Fruit fly (Drosophila melanogaster) whole organism, embryonic: ENCODE data around the gene CG10802.

Source experiments
- Bgb ChIP-seq: fragments of 200-800 bp; sonication (Bioruptor generic); IDR thresholded peaks from 2 replicates; pipeline ENCODE4 v1.3.6; 2022; ENCODE audit warnings: missing biosample characterization, missing genetic modification characterization; ENCODE audit not compliant: partially characterized antibody
- Bteb2 ChIP-seq: fragments of 200-800 bp; sonication (Bioruptor generic); optimal IDR thresholded peaks from 2 replicates; lab custom pipeline; 2016; ENCODE audit warnings: missing biosample characterization, missing genetic modification characterization
- CG10147 ChIP-seq: fragments of 200-800 bp; sonication (Bioruptor generic); optimal IDR thresholded peaks from 2 replicates; lab custom pipeline; 2019; ENCODE audit warnings: missing biosample characterization, mild to moderate bottlenecking, missing genetic modification characterization, moderate library complexity
- CG10274 ChIP-seq: fragments of 200-800 bp; sonication (Bioruptor generic); optimal IDR thresholded peaks from 3 replicates; lab custom pipeline; 2017; ENCODE audit warnings: missing biosample characterization, mild to moderate bottlenecking, missing genetic modification characterization
- CG14965 ChIP-seq: fragments of 200-800 bp; sonication (Bioruptor generic); optimal IDR thresholded peaks from 2 replicates; lab custom pipeline; 2016; ENCODE audit warnings: missing biosample characterization, missing genetic modification characterization, borderline replicate concordance
- CG15011 ChIP-seq: fragments of 200-800 bp; sonication (Bioruptor generic); optimal IDR thresholded peaks from 3 replicates; lab custom pipeline; 2018; ENCODE audit warnings: missing biosample characterization, mild to moderate bottlenecking, missing genetic modification characterization
- CG1647 ChIP-seq: fragments of 200-800 bp; sonication (Bioruptor generic); optimal IDR thresholded peaks from 3 replicates; lab custom pipeline; 2016; ENCODE audit warnings: missing biosample characterization, missing genetic modification characterization
- CG17612 ChIP-seq: fragments of 200-800 bp; sonication (Bioruptor generic); IDR thresholded peaks from 2 replicates; pipeline ENCODE4 v1.3.6; 2022; ENCODE audit warnings: missing biosample characterization, missing genetic modification characterization
- CG3065 ChIP-seq: fragments of 200-800 bp; sonication (Bioruptor generic); optimal IDR thresholded peaks from 2 replicates; lab custom pipeline; 2016; ENCODE audit warnings: missing biosample characterization, missing genetic modification characterization
- CG32767 ChIP-seq: fragments of 200-800 bp; sonication (Bioruptor generic); IDR thresholded peaks from 2 replicates; pipeline ENCODE4 v1.3.6; 2022; ENCODE audit warnings: missing biosample characterization, missing genetic modification characterization
- CG3281 ChIP-seq: fragments of 200-800 bp; sonication (Bioruptor generic); optimal IDR thresholded peaks from 3 replicates; lab custom pipeline; 2017; ENCODE audit warnings: missing biosample characterization, mild to moderate bottlenecking, missing genetic modification characterization
- CG3847 ChIP-seq: fragments of 200-800 bp; sonication (Bioruptor generic); IDR thresholded peaks from 2 replicates; pipeline ENCODE4 v1.3.6; 2022; ENCODE audit warnings: missing biosample characterization, missing genetic modification characterization
- CG43689 ChIP-seq: fragments of 200-800 bp; sonication (Bioruptor generic); IDR thresholded peaks from 2 replicates; pipeline ENCODE4 v1.3.6; 2022; ENCODE audit warnings: missing biosample characterization, missing genetic modification characterization
- CG4424 ChIP-seq: fragments of 200-800 bp; sonication (Bioruptor generic); optimal IDR thresholded peaks from 3 replicates; lab custom pipeline; 2016; ENCODE audit warnings: missing biosample characterization, missing genetic modification characterization
- CG4820 ChIP-seq: fragments of 200-800 bp; sonication (Bioruptor generic); optimal IDR thresholded peaks from 3 replicates; lab custom pipeline; 2016; ENCODE audit warnings: missing biosample characterization, missing genetic modification characterization
- CG6175 ChIP-seq: fragments of 200-800 bp; sonication (Bioruptor generic); IDR thresholded peaks from 3 replicates; pipeline ENCODE4 v1.3.6; 2022; ENCODE audit warnings: missing biosample characterization, missing genetic modification characterization
- CG7786 ChIP-seq: fragments of 200-800 bp; sonication (Bioruptor generic); optimal IDR thresholded peaks from 2 replicates; lab custom pipeline; 2016; ENCODE audit warnings: missing biosample characterization, missing genetic modification characterization
- CG9876 ChIP-seq: fragments of 200-800 bp; sonication (Bioruptor generic); optimal IDR thresholded peaks from 2 replicates; lab custom pipeline; 2016; ENCODE audit warnings: missing biosample characterization, missing genetic modification characterization
- CHES-1-like ChIP-seq: fragments of 200-800 bp; sonication (Bioruptor generic); optimal IDR thresholded peaks from 2 replicates; lab custom pipeline; 2016; ENCODE audit warnings: missing biosample characterization, missing genetic modification characterization
- CoRest ChIP-seq: fragments of 200-800 bp; sonication (Bioruptor generic); optimal IDR thresholded peaks from 3 replicates; lab custom pipeline; 2018; ENCODE audit warnings: missing biosample characterization, mild to moderate bottlenecking, missing genetic modification characterization, moderate library complexity
- CrebB ChIP-seq: fragments of 200-800 bp; sonication (Bioruptor generic); optimal IDR thresholded peaks from 3 replicates; lab custom pipeline; 2018; ENCODE audit warnings: missing biosample characterization, mild to moderate bottlenecking, missing genetic modification characterization
- Doc2 ChIP-seq: fragments of 200-800 bp; sonication (Bioruptor generic); IDR thresholded peaks from 2 replicates; pipeline ENCODE4 v1.3.6; 2022; ENCODE audit warnings: missing biosample characterization, missing genetic modification characterization
- Doc3 ChIP-seq: fragments of 200-800 bp; sonication (Bioruptor generic); IDR thresholded peaks from 3 replicates; pipeline ENCODE4 v1.3.6; 2022; ENCODE audit warnings: missing biosample characterization, missing genetic modification characterization; ENCODE audit not compliant: partially characterized antibody
- Dref ChIP-seq: fragments of 200-800 bp; sonication (Bioruptor generic); IDR thresholded peaks from 2 replicates; pipeline ENCODE4 v1.3.6; 2022; ENCODE audit warnings: missing biosample characterization, missing genetic modification characterization
- HLH3B ChIP-seq: fragments of 200-800 bp; sonication (Bioruptor generic); IDR thresholded peaks from 2 replicates; pipeline ENCODE4 v1.3.6; 2022; ENCODE audit warnings: missing biosample characterization, missing genetic modification characterization
- HLHmδ ChIP-seq: fragments of 200-800 bp; sonication (Bioruptor generic); optimal IDR thresholded peaks from 2 replicates; lab custom pipeline; 2018; ENCODE audit warnings: missing biosample characterization, mild to moderate bottlenecking, missing genetic modification characterization, moderate library complexity
- Hand ChIP-seq: fragments of 200-800 bp; sonication (Bioruptor generic); optimal IDR thresholded peaks from 2 replicates; lab custom pipeline; 2017; ENCODE audit warnings: mild to moderate bottlenecking, missing biosample characterization, missing genetic modification reagents, missing genetic modification characterization
- Hr51 ChIP-seq, 2 experiments: fragments of 200-800 bp; sonication (Bioruptor generic); optimal IDR thresholded peaks; 2 replicates in 1 of 2; 3 replicates in 1 of 2; lab custom pipeline; 2016 to 2018; ENCODE audit warnings: missing biosample characterization in 2 of 2, missing genetic modification characterization in 2 of 2, mild to moderate bottlenecking in 1 of 2, moderate library complexity in 1 of 2
- Neu2 ChIP-seq: fragments of 200-800 bp; sonication (Bioruptor generic); optimal IDR thresholded peaks from 3 replicates; lab custom pipeline; 2016; ENCODE audit warnings: missing biosample characterization, missing genetic modification characterization, borderline replicate concordance
- Nf-YB ChIP-seq: fragments of 200-800 bp; sonication (Bioruptor generic); optimal IDR thresholded peaks from 3 replicates; lab custom pipeline; 2019; ENCODE audit warnings: missing biosample characterization, mild to moderate bottlenecking, missing genetic modification characterization, moderate library complexity
- Side ChIP-seq: fragments of 200-800 bp; sonication (Bioruptor generic); optimal IDR thresholded peaks from 2 replicates; lab custom pipeline; 2016; ENCODE audit warnings: missing biosample characterization, missing genetic modification characterization
- Six4 ChIP-seq: fragments of 200-800 bp; sonication (Bioruptor generic); optimal IDR thresholded peaks from 2 replicates; lab custom pipeline; 2016; ENCODE audit warnings: missing biosample characterization, missing genetic modification characterization
- Sox102F ChIP-seq: fragments of 200-800 bp; sonication (Bioruptor generic); optimal IDR thresholded peaks from 2 replicates; lab custom pipeline; 2018; ENCODE audit warnings: missing biosample characterization, mild to moderate bottlenecking, missing genetic modification characterization, moderate library complexity
- Vsx1 ChIP-seq: fragments of 200-800 bp; sonication (Bioruptor generic); optimal IDR thresholded peaks from 2 replicates; lab custom pipeline; 2017; ENCODE audit warnings: missing biosample characterization, mild to moderate bottlenecking, missing genetic modification characterization, missing genetic modification reagents
- Xrp1 ChIP-seq: fragments of 200-800 bp; sonication (Bioruptor generic); IDR thresholded peaks from 2 replicates; pipeline ENCODE4 v1.3.6; 2022; ENCODE audit warnings: missing biosample characterization, missing genetic modification characterization
- ab ChIP-seq: fragments of 200-800 bp; sonication (Bioruptor generic); optimal IDR thresholded peaks from 2 replicates; lab custom pipeline; 2016; ENCODE audit warnings: missing biosample characterization, missing genetic modification characterization
- bab2 ChIP-seq: fragments of 200-800 bp; sonication (Bioruptor generic); optimal IDR thresholded peaks from 2 replicates; lab custom pipeline; 2016; ENCODE audit warnings: missing biosample characterization, missing genetic modification characterization
- cad ChIP-seq: fragments of >200 bp; optimal IDR thresholded peaks from 2 replicates; lab custom pipeline; 2017; ENCODE audit warnings: missing biosample characterization, missing genetic modification characterization
- dati ChIP-seq: fragments of 200-800 bp; sonication (Bioruptor generic); IDR thresholded peaks from 2 replicates; pipeline ENCODE4 v1.3.6; 2022; ENCODE audit warnings: missing biosample characterization, missing genetic modification characterization
- dmrt99B ChIP-seq: fragments of 200-800 bp; sonication (Bioruptor generic); optimal IDR thresholded peaks from 2 replicates; lab custom pipeline; 2018; ENCODE audit warnings: missing biosample characterization, mild to moderate bottlenecking, missing genetic modification characterization, moderate library complexity
- fd3F ChIP-seq: fragments of 200-800 bp; sonication (Bioruptor generic); optimal IDR thresholded peaks from 2 replicates; lab custom pipeline; 2018; ENCODE audit warnings: missing biosample characterization, mild to moderate bottlenecking, missing genetic modification characterization, moderate library complexity
- grau ChIP-seq: fragments of 200-800 bp; optimal IDR thresholded peaks from 3 replicates; lab custom pipeline; 2019; ENCODE audit warnings: missing biosample characterization, mild to moderate bottlenecking, missing genetic modification characterization, moderate library complexity
- ind ChIP-seq: fragments of 200-800 bp; sonication (Bioruptor generic); optimal IDR thresholded peaks from 3 replicates; lab custom pipeline; 2016; ENCODE audit warnings: missing biosample characterization, missing genetic modification characterization
- mam ChIP-seq: fragments of 200-800 bp; sonication (Bioruptor generic); optimal IDR thresholded peaks from 3 replicates; lab custom pipeline; 2016; ENCODE audit warnings: missing biosample characterization, missing genetic modification characterization
- ranshi ChIP-seq: fragments of 200-800 bp; sonication (Bioruptor generic); IDR thresholded peaks from 2 replicates; pipeline ENCODE4 v1.3.6; 2022; ENCODE audit warnings: missing biosample characterization, missing genetic modification characterization
- repo ChIP-seq: fragments of 200-800 bp; sonication (Bioruptor generic); optimal IDR thresholded peaks from 2 replicates; lab custom pipeline; 2016; ENCODE audit warnings: missing biosample characterization, missing genetic modification characterization
- seq ChIP-seq: fragments of 200-800 bp; sonication (Bioruptor generic); IDR thresholded peaks from 2 replicates; pipeline ENCODE4 v1.3.6; 2022; ENCODE audit warnings: missing biosample characterization, missing genetic modification characterization
- slou ChIP-seq: fragments of 200-800 bp; sonication (Bioruptor generic); optimal IDR thresholded peaks from 3 replicates; lab custom pipeline; 2016; ENCODE audit warnings: missing biosample characterization, missing genetic modification characterization
- usp ChIP-seq: fragments of >200 bp; optimal IDR thresholded peaks from 2 replicates; lab custom pipeline; 2017; ENCODE audit warnings: missing biosample characterization, missing genetic modification characterization

The CG10802 gene

DNA sequence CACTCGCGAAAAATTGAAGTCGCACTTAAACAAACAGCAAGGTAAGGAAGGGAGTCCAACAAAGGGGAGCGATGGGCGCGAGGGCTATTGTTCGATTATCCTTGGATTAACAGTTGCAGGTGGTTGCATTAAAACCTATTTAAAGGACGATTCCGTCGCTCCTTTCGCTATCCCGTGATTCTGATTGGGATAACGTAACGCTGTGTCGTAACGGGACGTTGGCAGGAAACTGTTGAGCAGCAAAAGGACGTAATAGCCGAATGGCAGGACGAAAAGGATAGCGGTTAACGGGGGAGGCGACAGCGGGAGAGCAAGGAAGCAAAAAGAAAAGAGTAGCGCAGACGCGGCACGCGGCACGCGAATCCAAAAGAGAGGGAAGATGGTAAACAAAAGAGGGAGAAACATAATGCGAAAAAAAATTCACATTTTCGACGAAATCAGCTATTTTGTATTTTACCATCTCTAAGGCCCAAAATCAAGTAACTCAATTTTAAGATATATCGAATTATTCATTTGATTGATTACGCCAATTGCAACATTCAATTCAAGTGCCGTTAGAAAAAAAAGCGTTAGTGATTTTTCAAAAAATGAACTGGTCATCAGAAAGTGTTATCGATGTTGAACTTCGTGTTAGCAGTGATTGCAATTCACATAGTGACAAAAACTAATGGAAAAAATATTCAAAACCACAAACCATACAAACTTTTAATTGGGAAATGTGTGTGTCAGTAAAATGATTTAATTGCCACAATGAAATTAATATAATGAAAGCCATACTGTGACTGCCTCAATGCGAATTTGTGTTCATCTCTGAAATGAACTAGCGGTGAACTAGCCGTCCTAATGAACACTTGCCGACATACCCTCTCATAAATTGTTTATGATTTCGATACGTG lies at the start of gene CG10802, which contains the start of gene CG10804:
Gene CG10802, plus strand, starts transcription at position 847 of the 896 bp plus-strand sequence.
Gene CG10804, minus strand, starts transcription at position 204 of the 896 bp plus-strand sequence.
- TF ChIP-seq CrebB (tag; lab: Kevin White, UChicago) (no peak), Side (GFP tag; lab: Kevin White, UChicago) (peak; percentile 82), HLH3B (GFP tag; lab: Robert Waterston, UW) (peak; percentile 75), CG1647 (GFP tag; lab: Kevin White, UChicago) (peak; percentile 74), fd3F (GFP tag; lab: Kevin White, UChicago) (peak; percentile 58), Vsx1 (peak; percentile 32), Neu2 (GFP tag; lab: Kevin White, UChicago) (no peak), Doc2 (GFP tag; lab: Robert Waterston, UW) (0 out of 2 replicates have a peak, but pooled peaks have one; percentile 9), Six4 (GFP tag; lab: Kevin White, UChicago) (peak; percentile 44), Hr51 (GFP tag; optimal IDR thresholded peaks at IDR 0.05; lab: Kevin White, UChicago) (peak; percentile 56 to 68), cad (GFP tag; lab: Kevin White, UChicago) (no peak), HLHmδ (GFP tag; lab: Kevin White, UChicago) (no peak), CHES-1-like (peak; percentile 74), slou (peak; percentile 32), CG17612 (peak; percentile 46; the same call in 1 of the 2 replicates), CG7786 (GFP tag; lab: Kevin White, UChicago) (peak; percentile 71), CG32767 (no peak; the same call in 1 of the 2 replicates), dmrt99B (tag; lab: Kevin White, UChicago) (no peak), CG3847 (GFP tag; lab: Robert Waterston, UW) (peak; percentile 79), ind (GFP tag; lab: Kevin White, UChicago) (peak; percentile 85), Hand (GFP tag; lab: Kevin White, UChicago) (no peak), mam (GFP tag; lab: Kevin White, UChicago) (peak; percentile 90), grau (tag; lab: Kevin White, UChicago) (peak; percentile 75), Xrp1 (GFP tag; lab: Robert Waterston, UW) (peak; percentile 93), Bteb2 (GFP tag; lab: Kevin White, UChicago) (peak; percentile 70), ranshi (GFP tag; lab: Robert Waterston, UW) (peak; percentile 81; the same call in 1 of the 2 replicates), Dref (GFP tag; lab: Robert Waterston, UW) (peak; percentile 62), Nf-YB (no peak), seq (GFP tag; lab: Robert Waterston, UW) (peak; percentile 70), dati (GFP tag; lab: Robert Waterston, UW) (0 out of 2 replicates have a peak, but pooled peaks have one; percentile 45), CG9876 (GFP tag; lab: Kevin White, UChicago) (peak; percentile 58), CG4424 (GFP tag; lab: Kevin White, UChicago) (peak; percentile 72), Bgb (GFP tag; lab: Robert Waterston, UW) (peak; percentile 62), CoRest (tag; lab: Kevin White, UChicago) (peak; percentile 85), Doc3 (peak; percentile 60; the same call in 2 of the 3 replicates), CG3281 (GFP tag; lab: Kevin White, UChicago) (peak; percentile 58), CG4820 (GFP tag; lab: Kevin White, UChicago) (peak; percentile 68), ab (GFP tag; lab: Kevin White, UChicago) (peak; percentile 66), CG10147 (GFP tag; lab: Kevin White, UChicago) (peak; percentile 61), Sox102F (peak; percentile 74), CG6175 (no peak), CG14965 (GFP tag; lab: Kevin White, UChicago) (no peak), CG43689 (GFP tag; lab: Robert Waterston, UW) (no peak), CG3065 (GFP tag; lab: Kevin White, UChicago) (peak; percentile 21), usp (GFP tag; lab: Kevin White, UChicago) (no peak), CG15011 (GFP tag; lab: Kevin White, UChicago) (no peak), repo (GFP tag; lab: Kevin White, UChicago) (peak; percentile 61), bab2 (GFP tag; lab: Kevin White, UChicago) (peak; percentile 77), CG10274 (GFP tag; lab: Kevin White, UChicago) (peak; percentile 9)
